Worm (Caenorhabditis elegans) whole organism, late embryonic: ENCODE results near the gene col-105.

ENCODE experiments used
- K09A11.1 ChIP-seq: sonication (generic microtip); optimal IDR thresholded peaks from 2 replicates; lab custom pipeline; 2017; ENCODE audit warnings: antibody characterized with exemption, mild to moderate bottlenecking, missing genetic modification characterization, missing compliant biosample characterization; ENCODE audit not compliant: insufficient read depth
- ceh-30 ChIP-seq: fragments of 150-350 bp; optimal IDR thresholded peaks from 2 replicates; lab custom pipeline; 2014; ENCODE audit warnings: missing biosample characterization, missing genetic modification characterization
- dmd-4 ChIP-seq: sonication (generic microtip); optimal IDR thresholded peaks from 2 replicates; lab custom pipeline; 2016; ENCODE audit warnings: borderline replicate concordance, missing genetic modification characterization, missing compliant biosample characterization
- dve-1 ChIP-seq: sonication (generic microtip); optimal IDR thresholded peaks from 2 replicates; lab custom pipeline; 2017; ENCODE audit warnings: antibody characterized with exemption, mild to moderate bottlenecking, missing genetic modification characterization, missing compliant biosample characterization
- elt-2 ChIP-seq: sonication (generic microtip); optimal IDR thresholded peaks from 2 replicates; lab custom pipeline; 2016; ENCODE audit warnings: missing genetic modification reagents, missing genetic modification characterization, missing compliant biosample characterization
- gmeb-2 ChIP-seq: sonication (generic microtip); optimal IDR thresholded peaks from 2 replicates; lab custom pipeline; 2016; ENCODE audit warnings: missing genetic modification characterization, inconsistent platforms, missing compliant biosample characterization
- lim-6 ChIP-seq: sonication (generic microtip); optimal IDR thresholded peaks from 2 replicates; lab custom pipeline; 2016; ENCODE audit warnings: missing genetic modification characterization, missing compliant biosample characterization
- madf-2 ChIP-seq: sonication (generic microtip); optimal IDR thresholded peaks from 2 replicates; lab custom pipeline; 2017; ENCODE audit warnings: missing genetic modification characterization, missing compliant biosample characterization
- nfya-1 ChIP-seq: sonication (generic microtip); optimal IDR thresholded peaks from 2 replicates; lab custom pipeline; 2017; ENCODE audit warnings: missing genetic modification characterization, mild to moderate bottlenecking, missing compliant biosample characterization, antibody characterized with exemption, moderate library complexity
- nhr-11 ChIP-seq: fragments of 150-350 bp; optimal IDR thresholded peaks from 2 replicates; lab custom pipeline; 2014; ENCODE audit warnings: missing biosample characterization, missing genetic modification characterization
- nhr-232 ChIP-seq: sonication (generic microtip); optimal IDR thresholded peaks from 2 replicates; lab custom pipeline; 2016; ENCODE audit warnings: missing genetic modification characterization, missing compliant biosample characterization
- pha-2 ChIP-seq: sonication (generic microtip); optimal IDR thresholded peaks from 2 replicates; lab custom pipeline; 2017; ENCODE audit warnings: mild to moderate bottlenecking, missing genetic modification characterization, missing compliant biosample characterization
- zip-5 ChIP-seq: sonication (generic microtip); optimal IDR thresholded peaks from 2 replicates; lab custom pipeline; 2016; ENCODE audit warnings: missing genetic modification characterization, missing compliant biosample characterization

col-105 gene

ce11 chrIV:1310337-1310736 is 48.7 kb downstream of the col-105 start:
- TF ChIP-seq nhr-232: no peak
- no peak for TF ChIP-seq pha-2 (tag; lab: Kevin White, UChicago)
- TF ChIP-seq gmeb-2 (tag; lab: Kevin White, UChicago): no peak
- TF ChIP-seq K09A11.1 (tag; lab: Kevin White, UChicago): no peak
- TF ChIP-seq dmd-4 (tag; lab: Kevin White, UChicago): no peak
- no peak for TF ChIP-seq lim-6 (tag; lab: Kevin White, UChicago)
- TF ChIP-seq madf-2 (tag; lab: Kevin White, UChicago): no peak
- TF ChIP-seq elt-2 (tag; lab: Kevin White, UChicago): no peak
- no peak for TF ChIP-seq dve-1

- TF ChIP-seq nhr-11 (tag; lab: Kevin White, UChicago) (no peak), zip-5 (no peak), nfya-1 (tag; lab: Kevin White, UChicago) (peak; percentile 27), ceh-30 (tag; lab: Kevin White, UChicago) (no peak)
These were observed 49.3 kb downstream of the col-105 start, which contains the start of the genes ddx-46 and F53H1.4 for ce11 chrIV:1309600-1310207. TSS of gene ddx-46 (minus strand) at chrIV:1309650. TSS of gene F53H1.4 (plus strand) at chrIV:1310166.
